Fruit fly (Drosophila melanogaster): ENCODE data around the gene CG11151.

CG11151 gene

dm6 chrX:13717982-13718402 is 21.6 kb upstream of the CG11151 start, which contains the start of gene Nadsyn (continued):
- TF ChIP-seq nmo (GFP tag; optimal IDR thresholded peaks at IDR 0.05) = peak; percentile 18
- peak; percentile 45 for TF ChIP-seq stwl (tag; optimal IDR thresholded peaks at IDR 0.05)
- TF ChIP-seq Sry-δ (GFP tag; optimal IDR thresholded peaks at IDR 0.05) = peak; percentile 85
- peak; percentile 25 for TF ChIP-seq Ets97D (GFP tag; optimal IDR thresholded peaks at IDR 0.05)
- peak; percentile 80 for TF ChIP-seq CG6791 (GFP tag; IDR thresholded peaks at IDR 0.05; ENCODE audit: partially characterized antibody)
- no peak for TF ChIP-seq ham (GFP tag; IDR thresholded peaks at IDR 0.05)
- peak; percentile 49 for TF ChIP-seq CG12659 (GFP tag; optimal IDR thresholded peaks at IDR 0.05)
- peak; percentile 7 for TF ChIP-seq Sin3A (optimal IDR thresholded peaks at IDR 0.05)
- TF ChIP-seq mld (GFP tag; IDR thresholded peaks at IDR 0.05; ENCODE audit: partially characterized antibody) = peak; percentile 74
- peak; percentile 34 for TF ChIP-seq CG14710 (tag; optimal IDR thresholded peaks at IDR 0.05)
- TF ChIP-seq Med (GFP tag) = peak; percentile 81
- 0 out of 3 replicates have a peak, but pooled peaks have one; percentile 31 for TF ChIP-seq CG34422 (GFP tag; IDR thresholded peaks at IDR 0.05)
- TF ChIP-seq bcd (GFP tag; optimal IDR thresholded peaks at IDR 0.05) = no peak
- peak; percentile 65 for TF ChIP-seq row (GFP tag; IDR thresholded peaks at IDR 0.05)
- TF ChIP-seq phol (tag; optimal IDR thresholded peaks at IDR 0.05) = peak; percentile 19

dm6 chrX:13721934-13722333 is 17.6 kb upstream of the CG11151 start, which contains the start of the genes Mrgn1 and mus101:
TSS of gene Mrgn1 (minus strand) at chrX:13721977.
TSS of gene mus101 (plus strand) at chrX:13722246.
- TF ChIP-seq H2.0 (GFP tag; IDR thresholded peaks at IDR 0.05) (no peak), CG12659 (GFP tag; optimal IDR thresholded peaks at IDR 0.05) (peak; percentile 62), inv (GFP tag; IDR thresholded peaks at IDR 0.05; ENCODE audit: partially characterized antibody) (peak; percentile 71), CG12391 (tag; optimal IDR thresholded peaks at IDR 0.05) (peak; percentile 55), Hmx (GFP tag; optimal IDR thresholded peaks at IDR 0.05) (no peak), stc (GFP tag; IDR thresholded peaks at IDR 0.05) (no peak), CG31224 (GFP tag; IDR thresholded peaks at IDR 0.05) (no peak), Sry-δ (GFP tag; optimal IDR thresholded peaks at IDR 0.05) (peak; percentile 83), CG3847 (GFP tag; IDR thresholded peaks at IDR 0.05) (peak; percentile 42), Dp (GFP tag; optimal IDR thresholded peaks at IDR 0.05) (peak; percentile 78), HLH4C (GFP tag; IDR thresholded peaks at IDR 0.05; ENCODE audit: partially characterized antibody) (peak; percentile 77), CG17186 (GFP tag; optimal IDR thresholded peaks at IDR 0.05) (peak; percentile 1), unc-4 (GFP tag; IDR thresholded peaks at IDR 0.05; ENCODE audit: partially characterized antibody) (peak; percentile 85), Scr (GFP tag; IDR thresholded peaks at IDR 0.05; ENCODE audit: partially characterized antibody) (peak; percentile 85), tin (GFP tag; optimal IDR thresholded peaks at IDR 0.05) (no peak), CG16813 (GFP tag; IDR thresholded peaks at IDR 0.05; ENCODE audit: partially characterized antibody) (peak; percentile 79), knrl (GFP tag; IDR thresholded peaks at IDR 0.05; ENCODE audit: partially characterized antibody) (peak; percentile 81), sna (GFP tag; IDR thresholded peaks at IDR 0.05; ENCODE audit: partially characterized antibody) (peak; percentile 81), CG2129 (GFP tag; IDR thresholded peaks at IDR 0.05; ENCODE audit: partially characterized antibody) (peak; percentile 71), CG4617 (GFP tag; optimal IDR thresholded peaks at IDR 0.05; ENCODE audit: borderline replicate concordance) (peak; percentile 62), E2f1 (GFP tag; IDR thresholded peaks at IDR 0.05) (peak; percentile 70), row (GFP tag; IDR thresholded peaks at IDR 0.05) (peak; percentile 40; the same call in 1 of the 3 replicates), Dref (GFP tag; IDR thresholded peaks at IDR 0.05) (peak; percentile 72), pzg (GFP tag; optimal IDR thresholded peaks at IDR 0.05) (peak; percentile 76), Dll (GFP tag; IDR thresholded peaks at IDR 0.05; ENCODE audit: partially characterized antibody) (peak; percentile 93), CG4854 (GFP tag; optimal IDR thresholded peaks at IDR 0.05) (peak; percentile 97), CG12219 (GFP tag; optimal IDR thresholded peaks at IDR 0.05) (no peak), CG3995 (GFP tag; optimal IDR thresholded peaks at IDR 0.05) (peak; percentile 59), hb (GFP tag; IDR thresholded peaks at IDR 0.05; ENCODE audit: partially characterized antibody) (peak; percentile 80), vnd (GFP tag; IDR thresholded peaks at IDR 0.05; ENCODE audit: partially characterized antibody) (peak; percentile 66), gfzf (GFP tag; optimal IDR thresholded peaks at IDR 0.05) (peak; percentile 23), Max (GFP tag; optimal IDR thresholded peaks at IDR 0.05) (peak; percentile 13), MESR4 (GFP tag; optimal IDR thresholded peaks at IDR 0.05) (peak; percentile 15), CTCF (GFP tag; optimal IDR thresholded peaks at IDR 0.05) (peak; percentile 27), CG9727 (GFP tag; optimal IDR thresholded peaks at IDR 0.05) (peak; percentile 2), Sin3A (optimal IDR thresholded peaks at IDR 0.05) (peak; percentile 74), ato (GFP tag; IDR thresholded peaks at IDR 0.05; ENCODE audit: partially characterized antibody) (0 out of 2 replicates have a peak, but pooled peaks have one; percentile 30)
